Worm (Caenorhabditis elegans): Measurements from ENCODE around the gene col-121.

The col-121 gene

DNA sequence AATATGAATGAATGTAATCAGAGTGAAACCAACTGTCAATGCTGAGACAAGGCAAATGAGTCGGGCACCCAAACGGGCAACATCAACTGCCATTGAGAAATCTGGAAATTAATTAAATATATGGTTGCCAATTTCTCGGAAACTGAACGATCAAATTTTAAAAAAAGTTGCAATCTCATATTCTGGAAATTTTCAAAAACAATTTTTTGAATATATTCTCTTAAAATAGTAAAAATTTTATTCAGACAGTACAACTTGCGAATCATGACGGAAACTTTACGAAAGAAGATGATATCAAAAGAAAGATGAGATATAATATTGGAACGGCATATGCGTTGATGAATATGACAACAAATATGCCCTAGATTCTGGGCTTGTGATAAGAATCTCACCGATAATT is at the start of gene col-121:
col-121 (minus strand) TSS at position 101 of the 400 bp plus-strand sequence.
- TF ChIP-seq xnd-1 (tag; optimal IDR thresholded peaks at IDR 0.05) (no peak), lsy-27 (tag; optimal IDR thresholded peaks at IDR 0.05; ENCODE audit: borderline replicate concordance, insufficient read depth) (no peak), hlh-12 (tag; optimal IDR thresholded peaks at IDR 0.05) (no peak), lsl-1 (GFP tag; optimal IDR thresholded peaks at IDR 0.05) (no peak)

DNA sequence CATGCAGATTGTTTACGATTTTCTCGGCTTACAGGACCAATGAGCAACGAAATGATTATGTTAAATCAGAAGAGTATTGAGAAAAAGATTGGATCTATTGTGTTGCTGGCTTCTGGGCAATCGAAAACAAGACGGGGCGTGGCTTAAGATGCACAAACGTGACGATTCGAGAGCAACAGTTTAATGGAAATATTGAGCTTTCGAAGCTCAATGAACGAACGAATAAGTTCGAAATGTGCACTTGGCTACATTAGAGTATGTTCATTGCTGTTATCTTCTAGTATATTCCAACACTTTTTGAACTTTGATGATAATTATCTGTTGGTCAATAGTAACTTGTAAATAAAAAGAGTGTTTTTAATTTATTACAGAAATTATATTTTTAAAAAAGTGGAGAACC is 49.4 kb upstream of the col-121 start, which contains the start of gene hsp-12.3:
hsp-12.3 (minus strand) TSS at position 101 of the 400 bp plus-strand sequence.
- no peak for TF ChIP-seq C17E4.6 (GFP tag; IDR thresholded peaks at IDR 0.05)
- TF ChIP-seq tbp1 (GFP tag; optimal IDR thresholded peaks at IDR 0.05), result no peak

DNA sequence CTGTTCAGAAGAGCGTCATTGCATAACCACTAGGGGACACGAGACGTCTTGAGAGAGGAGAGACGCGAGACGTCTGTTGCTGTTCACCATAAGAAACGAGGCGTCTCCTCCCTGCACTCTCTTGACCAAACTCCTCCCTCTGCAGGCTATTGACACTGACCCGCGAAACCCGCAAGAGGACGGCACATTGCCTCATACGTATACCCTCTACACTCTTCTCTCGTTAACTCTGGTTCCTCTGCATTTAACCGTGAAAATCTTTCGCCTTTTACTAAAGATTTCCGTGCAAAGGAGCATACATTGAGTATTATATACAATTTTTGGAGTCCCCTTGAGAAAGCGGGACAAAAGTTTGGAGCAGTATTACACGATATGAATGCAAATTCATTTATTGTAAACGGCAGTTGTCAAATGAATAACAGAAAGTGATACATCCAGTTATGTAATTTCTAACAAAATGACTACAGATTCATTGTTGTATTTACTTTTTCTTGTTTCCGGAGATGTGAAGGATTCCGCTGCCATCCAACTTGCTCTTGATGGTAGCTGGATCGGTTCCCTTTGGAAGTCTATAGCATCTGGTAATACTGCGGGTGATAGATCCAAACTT is 48.5 kb upstream of the col-121 start:
- peak; percentile 79 for TF ChIP-seq madf-6 (GFP tag; IDR thresholded peaks at IDR 0.05)
- peak; percentile 53 for TF ChIP-seq ceh-91 (GFP tag; IDR thresholded peaks at IDR 0.05)
- TF ChIP-seq ccch-3 (GFP tag; optimal IDR thresholded peaks at IDR 0.05), result no peak
- TF ChIP-seq snpc-1.3 (tag; optimal IDR thresholded peaks at IDR 0.05; ENCODE audit: insufficient read depth), result peak; percentile 91
- TF ChIP-seq lin-54 (GFP tag; optimal IDR thresholded peaks at IDR 0.05), result peak; percentile 83
- TF ChIP-seq tlf-1 (GFP tag; optimal IDR thresholded peaks at IDR 0.05), result peak; percentile 81
- peak; percentile 61 for TF ChIP-seq sptf-2 (GFP tag; optimal IDR thresholded peaks at IDR 0.05)
- TF ChIP-seq bed-1 (GFP tag; IDR thresholded peaks at IDR 0.05), result no peak
- peak; percentile 31 for TF ChIP-seq hrde-1 (tag; optimal IDR thresholded peaks at IDR 0.05; ENCODE audit: borderline replicate concordance)
- TF ChIP-seq ekl-4 (GFP tag; IDR thresholded peaks at IDR 0.05), result peak; percentile 91
- peak; percentile 95 for TF ChIP-seq B0336.3 (GFP tag; IDR thresholded peaks at IDR 0.05)
- peak; percentile 81 for TF ChIP-seq ZK185.1 (tag; optimal IDR thresholded peaks at IDR 0.05; ENCODE audit: poor library complexity, severe bottlenecking)
- peak; percentile 84 for TF ChIP-seq ceh-100 (GFP tag; IDR thresholded peaks at IDR 0.05)
- TF ChIP-seq Y95B8A.8 (GFP tag; IDR thresholded peaks at IDR 0.05), result peak; percentile 75; the same call in 1 of the 2 replicates
- TF ChIP-seq madf-3 (GFP tag; IDR thresholded peaks at IDR 0.05), result 0 out of 2 replicates have a peak, but pooled peaks have one; percentile 11
- no peak for TF ChIP-seq pha-4 (tag; optimal IDR thresholded peaks at IDR 0.05)
- TF ChIP-seq egrh-3 (GFP tag; IDR thresholded peaks at IDR 0.05), result peak; percentile 78
- peak; percentile 88 for TF ChIP-seq repo-1 (tag; optimal IDR thresholded peaks at IDR 0.05)
- TF ChIP-seq B0035.1 (tag; optimal IDR thresholded peaks at IDR 0.05), result peak; percentile 58
- peak; percentile 92 for TF ChIP-seq hmg-1.2 (GFP tag; IDR thresholded peaks at IDR 0.05)
- peak; percentile 69 for TF ChIP-seq ztf-18 (tag; optimal IDR thresholded peaks at IDR 0.05)
- peak; percentile 80 for TF ChIP-seq ztf-3 (GFP tag; optimal IDR thresholded peaks at IDR 0.05)
- TF ChIP-seq die-1 (tag; optimal IDR thresholded peaks at IDR 0.05), result peak; percentile 73
- TF ChIP-seq hlh-26 (GFP tag; conservative IDR thresholded peaks at IDR 0.05), result no peak
- TF ChIP-seq pbrm-1 (GFP tag; IDR thresholded peaks at IDR 0.05), result peak; percentile 95
- peak in 1 of 3 experiments; percentile 81 for TF ChIP-seq lin-35 (GFP tag; optimal IDR thresholded peaks at IDR 0.05)
- TF ChIP-seq F55B11.4 (tag; optimal IDR thresholded peaks at IDR 0.05; ENCODE audit: borderline replicate concordance, insufficient read depth), result no peak
- peak; percentile 74 for TF ChIP-seq lsl-1 (GFP tag; optimal IDR thresholded peaks at IDR 0.05)
- TF ChIP-seq D2030.7 (GFP tag; IDR thresholded peaks at IDR 0.05), result peak; percentile 96
- peak; percentile 77 for TF ChIP-seq attf-3 (GFP tag; conservative IDR thresholded peaks at IDR 0.05)
- TF ChIP-seq ztf-26 (tag; optimal IDR thresholded peaks at IDR 0.05), result peak; percentile 63
- peak; percentile 94 for TF ChIP-seq nfyb-1 (GFP tag; IDR thresholded peaks at IDR 0.05)
- peak; percentile 37; the same call in 1 of the 2 replicates for TF ChIP-seq Y79H2A.3 (GFP tag; conservative IDR thresholded peaks at IDR 0.05)
- peak; percentile 42 for TF ChIP-seq nhr-90 (tag; optimal IDR thresholded peaks at IDR 0.05)
- TF ChIP-seq lsy-27 (tag; optimal IDR thresholded peaks at IDR 0.05; ENCODE audit: borderline replicate concordance, insufficient read depth), result no peak
- TF ChIP-seq ets-4 (GFP tag; optimal IDR thresholded peaks at IDR 0.05), result no peak
- no peak for TF ChIP-seq ztf-22 (GFP tag; optimal IDR thresholded peaks at IDR 0.05)
- no peak for TF ChIP-seq cebp-1 (GFP tag; IDR thresholded peaks at IDR 0.05)
- TF ChIP-seq cebp-1 (tag; optimal IDR thresholded peaks at IDR 0.05), result peak; percentile 85
